Worm (Caenorhabditis elegans): Measurements from ENCODE around the gene C27H6.9.
"Not testable (repeated sequence)": the region's sequence is repeated elsewhere in the genome, so short reads cannot be mapped to it uniquely, and the experiment has no call there.

The C27H6.9 gene

ce11 chrV:10004048-10004761 is 21.5 kb downstream of the C27H6.9 start, which contains the start of gene uda-1:
Gene uda-1, plus strand, starts transcription at chrV:10004755.
- TF ChIP-seq ztf-29 (GFP tag; IDR thresholded peaks at IDR 0.05); T22C8.4 (GFP tag; IDR thresholded peaks at IDR 0.05); ref-1 (GFP tag; conservative IDR thresholded peaks at IDR 0.05): not testable (repeated sequence)

- TF ChIP-seq ztf-23 (GFP tag; IDR thresholded peaks at IDR 0.05) (no peak), klf-2 (GFP tag; conservative IDR thresholded peaks at IDR 0.05) (no peak)
Measured at ce11 chrV:10006374-10006773, 23.7 kb downstream of the C27H6.9 start.

ce11 chrV:10007484-10007883 is 24.8 kb downstream of the C27H6.9 start:
- TF ChIP-seq T22C8.4 (GFP tag; IDR thresholded peaks at IDR 0.05) = no peak
- no peak for TF ChIP-seq flt-1 (GFP tag; IDR thresholded peaks at IDR 0.05)
- no peak for TF ChIP-seq tab-1 (GFP tag; IDR thresholded peaks at IDR 0.05)
- TF ChIP-seq ztf-23 (GFP tag; IDR thresholded peaks at IDR 0.05) = no peak
- TF ChIP-seq ztf-29 (GFP tag; IDR thresholded peaks at IDR 0.05) = no peak
- no peak for TF ChIP-seq ref-1 (GFP tag; conservative IDR thresholded peaks at IDR 0.05)
- TF ChIP-seq cog-1 (tag; optimal IDR thresholded peaks at IDR 0.05) = no peak
- no peak for TF ChIP-seq med-1 (GFP tag; optimal IDR thresholded peaks at IDR 0.05; ENCODE audit: insufficient read depth)
- TF ChIP-seq klf-2 (GFP tag; conservative IDR thresholded peaks at IDR 0.05) = no peak

- TF ChIP-seq T22C8.4 (GFP tag; IDR thresholded peaks at IDR 0.05) (no peak), ztf-29 (GFP tag; IDR thresholded peaks at IDR 0.05) (no peak), ztf-23 (GFP tag; IDR thresholded peaks at IDR 0.05) (no peak), cog-1 (tag; optimal IDR thresholded peaks at IDR 0.05) (no peak), klf-2 (GFP tag; conservative IDR thresholded peaks at IDR 0.05) (no peak), ref-1 (GFP tag; conservative IDR thresholded peaks at IDR 0.05) (no peak), med-1 (GFP tag; optimal IDR thresholded peaks at IDR 0.05; ENCODE audit: insufficient read depth) (no peak)
Measured at ce11 chrV:10011623-10012022, 29.0 kb downstream of the C27H6.9 start, which contains the start of gene lea-1. Gene lea-1, plus strand, starts transcription at chrV:10011923.

- TF ChIP-seq T22C8.4 (GFP tag; IDR thresholded peaks at IDR 0.05) (no peak), flt-1 (GFP tag; IDR thresholded peaks at IDR 0.05) (no peak), ztf-29 (GFP tag; IDR thresholded peaks at IDR 0.05) (no peak), ztf-23 (GFP tag; IDR thresholded peaks at IDR 0.05) (no peak), cog-1 (tag; optimal IDR thresholded peaks at IDR 0.05) (no peak), klf-2 (GFP tag; conservative IDR thresholded peaks at IDR 0.05) (no peak), tab-1 (GFP tag; IDR thresholded peaks at IDR 0.05) (no peak), med-1 (GFP tag; optimal IDR thresholded peaks at IDR 0.05; ENCODE audit: insufficient read depth) (no peak), ref-1 (GFP tag; conservative IDR thresholded peaks at IDR 0.05) (no peak)
Measured at ce11 chrV:10012639-10013038, 30.0 kb downstream of the C27H6.9 start.

- TF ChIP-seq flt-1 (GFP tag; IDR thresholded peaks at IDR 0.05) = no peak
- no peak for TF ChIP-seq klf-2 (GFP tag; conservative IDR thresholded peaks at IDR 0.05)
Measured at ce11 chrV:10018291-10018690, 35.6 kb downstream of the C27H6.9 start.

- no peak for TF ChIP-seq cog-1 (tag; optimal IDR thresholded peaks at IDR 0.05)
- TF ChIP-seq ztf-29 (GFP tag; IDR thresholded peaks at IDR 0.05) = no peak
- TF ChIP-seq ref-1 (GFP tag; conservative IDR thresholded peaks at IDR 0.05) = no peak
- TF ChIP-seq flt-1 (GFP tag; IDR thresholded peaks at IDR 0.05) = no peak
- no peak for TF ChIP-seq T22C8.4 (GFP tag; IDR thresholded peaks at IDR 0.05)
Measured at ce11 chrV:10019083-10019624, 36.5 kb downstream of the C27H6.9 start.

ce11 chrV:10019934-10020333 is 37.3 kb downstream of the C27H6.9 start:
- TF ChIP-seq tab-1 (GFP tag; IDR thresholded peaks at IDR 0.05) = no peak
- no peak for TF ChIP-seq klf-2 (GFP tag; conservative IDR thresholded peaks at IDR 0.05)
- no peak for TF ChIP-seq ztf-29 (GFP tag; IDR thresholded peaks at IDR 0.05)
- no peak for TF ChIP-seq ztf-23 (GFP tag; IDR thresholded peaks at IDR 0.05)
- TF ChIP-seq ref-1 (GFP tag; conservative IDR thresholded peaks at IDR 0.05) = no peak

- TF ChIP-seq T22C8.4 (GFP tag; IDR thresholded peaks at IDR 0.05) = no peak
- no peak for TF ChIP-seq med-1 (GFP tag; optimal IDR thresholded peaks at IDR 0.05; ENCODE audit: insufficient read depth)
- TF ChIP-seq ztf-23 (GFP tag; IDR thresholded peaks at IDR 0.05) = no peak
- TF ChIP-seq cog-1 (tag; optimal IDR thresholded peaks at IDR 0.05) = no peak
- no peak for TF ChIP-seq ref-1 (GFP tag; conservative IDR thresholded peaks at IDR 0.05)
- TF ChIP-seq ztf-29 (GFP tag; IDR thresholded peaks at IDR 0.05) = no peak
- TF ChIP-seq tab-1 (GFP tag; IDR thresholded peaks at IDR 0.05) = no peak
- TF ChIP-seq flt-1 (GFP tag; IDR thresholded peaks at IDR 0.05) = no peak
- no peak for TF ChIP-seq klf-2 (GFP tag; conservative IDR thresholded peaks at IDR 0.05)
Measured at ce11 chrV:10023062-10023536, 40.4 kb downstream of the C27H6.9 start.

ce11 chrV:10030992-10031383 is 48.3 kb downstream of the C27H6.9 start, which contains the start of gene acl-2:
Gene acl-2, minus strand, starts transcription at chrV:10031092.
- TF ChIP-seq klf-2 (GFP tag; conservative IDR thresholded peaks at IDR 0.05) (no peak), flt-1 (GFP tag; IDR thresholded peaks at IDR 0.05) (no peak), cog-1 (tag; optimal IDR thresholded peaks at IDR 0.05) (no peak), ztf-29 (GFP tag; IDR thresholded peaks at IDR 0.05) (no peak), tab-1 (GFP tag; IDR thresholded peaks at IDR 0.05) (no peak), T22C8.4 (GFP tag; IDR thresholded peaks at IDR 0.05) (no peak), ztf-23 (GFP tag; IDR thresholded peaks at IDR 0.05) (no peak), ref-1 (GFP tag; conservative IDR thresholded peaks at IDR 0.05) (no peak)

All from whole organism, midembryonic.